Worm (Caenorhabditis elegans): ENCODE measurements around the gene prde-1.

prde-1 gene

ce11 chrV:15566511-15567178 is 28.6 kb downstream of the prde-1 start (continued):
- no peak for TF ChIP-seq Y5F2A.4 (GFP tag; optimal IDR thresholded peaks at IDR 0.05)
- peak; percentile 96 for TF ChIP-seq ama-1 (optimal IDR thresholded peaks at IDR 0.05)
- peak; percentile 67 for TF ChIP-seq nhr-10 (tag; optimal IDR thresholded peaks at IDR 0.05)
- peak; percentile 69; the same call in 1 of the 2 replicates for TF ChIP-seq mdt-29 (GFP tag; IDR thresholded peaks at IDR 0.05)
- no peak for TF ChIP-seq Y75B8A.6 (GFP tag; IDR thresholded peaks at IDR 0.05)
- TF ChIP-seq F26F4.8 (GFP tag; conservative IDR thresholded peaks at IDR 0.05) = no peak
- no peak for TF ChIP-seq nhr-42 (GFP tag; IDR thresholded peaks at IDR 0.05)
- no peak for TF ChIP-seq sdz-12 (GFP tag; optimal IDR thresholded peaks at IDR 0.05)
- no peak for TF ChIP-seq ceh-82 (tag; optimal IDR thresholded peaks at IDR 0.05)
- no peak for TF ChIP-seq aly-2 (tag; optimal IDR thresholded peaks at IDR 0.05)
- no peak for TF ChIP-seq cey-2 (tag; optimal IDR thresholded peaks at IDR 0.05; ENCODE audit: borderline replicate concordance, insufficient read depth)
- TF ChIP-seq lim-7 (GFP tag; IDR thresholded peaks at IDR 0.05) = no peak
- TF ChIP-seq php-3 (GFP tag; IDR thresholded peaks at IDR 0.05) = peak; percentile 52; the same call in 1 of the 2 replicates
- no peak for TF ChIP-seq F44E2.7 (GFP tag; IDR thresholded peaks at IDR 0.05)
- TF ChIP-seq pqm-1 (tag; optimal IDR thresholded peaks at IDR 0.05) = no peak
- peak; percentile 30 for TF ChIP-seq ztf-7 (tag; optimal IDR thresholded peaks at IDR 0.05)
- TF ChIP-seq nhr-11 (tag; optimal IDR thresholded peaks at IDR 0.05) = peak; percentile 93
- TF ChIP-seq ztf-11 (tag; optimal IDR thresholded peaks at IDR 0.05) = no peak
- TF ChIP-seq dmd-6 (GFP tag; IDR thresholded peaks at IDR 0.05) = peak; percentile 62
- TF ChIP-seq arid-1 (GFP tag; conservative IDR thresholded peaks at IDR 0.05) = no peak
- no peak for TF ChIP-seq saeg-2 (GFP tag; IDR thresholded peaks at IDR 0.05)
- TF ChIP-seq daf-8 (GFP tag; IDR thresholded peaks at IDR 0.05) = no peak
- no peak for TF ChIP-seq zfp-2 (tag; optimal IDR thresholded peaks at IDR 0.05)
- no peak for TF ChIP-seq nhr-76 (tag; optimal IDR thresholded peaks at IDR 0.05)
- TF ChIP-seq mes-2 (tag; optimal IDR thresholded peaks at IDR 0.05; ENCODE audit: poor library complexity, severe bottlenecking) = peak; percentile 63
- 0 out of 2 replicates have a peak, but pooled peaks have one; percentile 18 for TF ChIP-seq T26A8.4 (GFP tag; IDR thresholded peaks at IDR 0.05)
- TF ChIP-seq nhr-6 (tag; optimal IDR thresholded peaks at IDR 0.05) = peak; percentile 67
- TF ChIP-seq attf-4 (tag; optimal IDR thresholded peaks at IDR 0.05) = no peak
- no peak for TF ChIP-seq ceh-28 (tag; optimal IDR thresholded peaks at IDR 0.05)
- TF ChIP-seq F49E8.2 (tag; optimal IDR thresholded peaks at IDR 0.05; ENCODE audit: borderline replicate concordance) = no peak
- no peak for TF ChIP-seq lin-38 (GFP tag; IDR thresholded peaks at IDR 0.05)
- TF ChIP-seq mxl-3 (GFP tag; optimal IDR thresholded peaks at IDR 0.05) = peak; percentile 64
- no peak for TF ChIP-seq Y48G9A.11 (GFP tag; IDR thresholded peaks at IDR 0.05)
- no peak for TF ChIP-seq ces-1 (GFP tag; optimal IDR thresholded peaks at IDR 0.05)
- no peak for TF ChIP-seq skn-1 (tag; optimal IDR thresholded peaks at IDR 0.05)
- no peak for TF ChIP-seq lin-1 (GFP tag; IDR thresholded peaks at IDR 0.05)
- 0 out of 2 replicates have a peak, but pooled peaks have one; percentile 29 for TF ChIP-seq ctbp-1 (GFP tag; IDR thresholded peaks at IDR 0.05)
- TF ChIP-seq set-16 (GFP tag; IDR thresholded peaks at IDR 0.05) = peak; percentile 47; the same call in 1 of the 2 replicates
- peak in 1 of 2 experiments; percentile 70 for TF ChIP-seq hif-1 (tag; optimal IDR thresholded peaks at IDR 0.05)
- TF ChIP-seq lin-15B (tag; optimal IDR thresholded peaks at IDR 0.05) = no peak
- no peak for TF ChIP-seq dmd-8 (GFP tag; IDR thresholded peaks at IDR 0.05)
- no peak; the same call in 1 of the 2 replicates for TF ChIP-seq tra-1 (GFP tag; IDR thresholded peaks at IDR 0.05)
- no peak for TF ChIP-seq D1046.2 (GFP tag; IDR thresholded peaks at IDR 0.05)
- no peak for TF ChIP-seq fos-1 (tag; optimal IDR thresholded peaks at IDR 0.05)
- TF ChIP-seq hmg-1.1 (GFP tag; IDR thresholded peaks at IDR 0.05) = peak; percentile 60; the same call in 1 of the 2 replicates
- peak; percentile 75 to 79 for TF ChIP-seq lsy-2 (tag; optimal IDR thresholded peaks at IDR 0.05)
- TF ChIP-seq rbr-2 (tag; optimal IDR thresholded peaks at IDR 0.05) = peak; percentile 63
- no peak for TF ChIP-seq lin-13 (GFP tag; optimal IDR thresholded peaks at IDR 0.05)
- peak; percentile 74 for TF ChIP-seq nhr-102 (tag; optimal IDR thresholded peaks at IDR 0.05)
- peak; percentile 65 for TF ChIP-seq nhr-48 (tag; optimal IDR thresholded peaks at IDR 0.05)
- peak; percentile 77; the same call in 1 of the 2 replicates for TF ChIP-seq ceh-20 (GFP tag; IDR thresholded peaks at IDR 0.05)
